Fruit fly (Drosophila melanogaster) whole organism: ENCODE measurements around the gene CG14671.

Experiments
- CG8478 ChIP-seq: fragments of >200 bp; optimal IDR thresholded peaks from 2 replicates; lab custom pipeline; 2018; ENCODE audit warnings: inconsistent platforms
- Dll ChIP-seq: fragments of >200 bp; optimal IDR thresholded peaks from 2 replicates; lab custom pipeline; 2017
- pan ChIP-seq: fragments of >200 bp; optimal IDR thresholded peaks from 2 replicates; lab custom pipeline; 2017
- psq ChIP-seq: fragments of >200 bp; optimal IDR thresholded peaks from 2 replicates; lab custom pipeline; 2017
- usp ChIP-seq: fragments of >200 bp; optimal IDR thresholded peaks from 2 replicates; lab custom pipeline; 2017; ENCODE audit warnings: missing biosample characterization, missing genetic modification characterization, mixed read lengths

dm6 chr3R:5520566-5520965 is 44.0 kb downstream of the CG14671 start:
- TF ChIP-seq usp (GFP tag; lab: Kevin White, UChicago) (no peak), pan (no peak), Dll (lab: Kevin White, UChicago) (no peak), psq (lab: Kevin White, UChicago) (no peak), CG8478 (no peak)
